Fruit fly (Drosophila melanogaster): Measurements from ENCODE around the gene CG42564.

CG42564 gene

dm6 chr3R:6426173-6426899 lies 52.1 kb downstream of the CG42564 start:
- TF ChIP-seq sqz (GFP tag; optimal IDR thresholded peaks at IDR 0.05) (peak; percentile 11), Elba2 (GFP tag; optimal IDR thresholded peaks at IDR 0.05) (peak; percentile 92), CG32532 (GFP tag; IDR thresholded peaks at IDR 0.05) (peak; percentile 55; the same call in 1 of the 2 replicates), CG7987 (GFP tag; optimal IDR thresholded peaks at IDR 0.05) (no peak), hkb (optimal IDR thresholded peaks at IDR 0.05) (no peak), hkb (GFP tag; IDR thresholded peaks at IDR 0.05) (peak; percentile 43; the same call in 1 of the 2 replicates), Rfx (GFP tag; IDR thresholded peaks at IDR 0.05) (peak; percentile 33), ci (GFP tag; IDR thresholded peaks at IDR 0.05) (peak; percentile 27; the same call in 1 of the 3 replicates), Sin3A (optimal IDR thresholded peaks at IDR 0.05) (no peak), crol (GFP tag; IDR thresholded peaks at IDR 0.05) (peak; percentile 93), pan (optimal IDR thresholded peaks at IDR 0.05) (no peak), pan (GFP tag; optimal IDR thresholded peaks at IDR 0.05 in 1 of 2, IDR thresholded peaks at IDR 0.05 in 1 of 2) (peak in 1 of 2 experiments; percentile 50), ftz-f1 (GFP tag; optimal IDR thresholded peaks at IDR 0.05) (peak; percentile 60), fd102C (GFP tag; optimal IDR thresholded peaks at IDR 0.05) (no peak), kni (GFP tag; optimal IDR thresholded peaks at IDR 0.05) (peak; percentile 80), dimm (GFP tag; IDR thresholded peaks at IDR 0.05) (no peak), CG15269 (tag; optimal IDR thresholded peaks at IDR 0.05) (peak; percentile 11), Hmr (GFP tag; optimal IDR thresholded peaks at IDR 0.05) (peak; percentile 1), z (GFP tag; IDR thresholded peaks at IDR 0.05) (0 out of 3 replicates have a peak, but pooled peaks have one; percentile 12), CG4820 (GFP tag; optimal IDR thresholded peaks at IDR 0.05) (no peak), stwl (tag; optimal IDR thresholded peaks at IDR 0.05) (peak; percentile 39), abd-A (tag; optimal IDR thresholded peaks at IDR 0.05) (peak; percentile 66), grn (GFP tag; optimal IDR thresholded peaks at IDR 0.05) (peak; percentile 85), rib (GFP tag; IDR thresholded peaks at IDR 0.05) (0 out of 2 replicates have a peak, but pooled peaks have one; percentile 43), CG14441 (GFP tag; IDR thresholded peaks at IDR 0.05) (0 out of 2 replicates have a peak, but pooled peaks have one; percentile 29), CG11247 (GFP tag; IDR thresholded peaks at IDR 0.05) (peak; percentile 25; the same call in 1 of the 2 replicates), Kr (GFP tag; optimal IDR thresholded peaks at IDR 0.05) (no peak), amos (GFP tag; IDR thresholded peaks at IDR 0.05; ENCODE audit: partially characterized antibody) (peak; percentile 12; the same call in 1 of the 2 replicates), CG4360 (GFP tag; IDR thresholded peaks at IDR 0.05) (peak; percentile 34; the same call in 1 of the 2 replicates), chm (GFP tag; IDR thresholded peaks at IDR 0.05) (0 out of 2 replicates have a peak, but pooled peaks have one; percentile 45), CG11398 (GFP tag; optimal IDR thresholded peaks at IDR 0.05) (no peak), Scr (GFP tag; IDR thresholded peaks at IDR 0.05; ENCODE audit: partially characterized antibody) (0 out of 2 replicates have a peak, but pooled peaks have one; percentile 12), CG8944 (GFP tag; optimal IDR thresholded peaks at IDR 0.05) (no peak), Fer1 (GFP tag; optimal IDR thresholded peaks at IDR 0.05) (peak; percentile 1), CG2199 (GFP tag; IDR thresholded peaks at IDR 0.05) (peak; percentile 88; the same call in 2 of the 3 replicates), klu (GFP tag; IDR thresholded peaks at IDR 0.05) (no peak), CG17568 (GFP tag; optimal IDR thresholded peaks at IDR 0.05) (peak; percentile 43), Bteb2 (GFP tag; optimal IDR thresholded peaks at IDR 0.05) (no peak), BtbVII (GFP tag; optimal IDR thresholded peaks at IDR 0.05) (peak; percentile 7), CG13894 (tag; optimal IDR thresholded peaks at IDR 0.05) (peak; percentile 30), otp (GFP tag; IDR thresholded peaks at IDR 0.05) (peak; percentile 4; the same call in 1 of the 3 replicates), Hr51 (GFP tag; optimal IDR thresholded peaks at IDR 0.05) (peak in 1 of 2 experiments; percentile 5), vvl (GFP tag; IDR thresholded peaks at IDR 0.05) (peak; percentile 46; the same call in 1 of the 2 replicates), CG34224 (GFP tag; IDR thresholded peaks at IDR 0.05; ENCODE audit: partially characterized antibody) (0 out of 3 replicates have a peak, but pooled peaks have one; percentile 48), Ets65A (GFP tag) (no peak), Blimp-1 (GFP tag; optimal IDR thresholded peaks at IDR 0.05) (no peak), CG3407 (GFP tag; optimal IDR thresholded peaks at IDR 0.05) (peak; percentile 100), bbx (GFP tag; IDR thresholded peaks at IDR 0.05; ENCODE audit: partially characterized antibody) (no peak), gro (GFP tag; optimal IDR thresholded peaks at IDR 0.05) (peak; percentile 14)

Data from whole organism, embryonic.